Fruit fly (Drosophila melanogaster) whole organism, prepupa: ENCODE data around the gene CheB38b.
A peak's percentile ranks its signal among the peaks of the same experiment; 100 is the strongest.

Source experiments
- Blimp-1 ChIP-seq: fragments of 200-800 bp; sonication (Bioruptor generic); optimal IDR thresholded peaks from 3 replicates; lab custom pipeline; 2017; ENCODE audit warnings: missing biosample characterization, missing genetic modification characterization, mild to moderate bottlenecking, moderate library complexity, missing genetic modification reagents
- CG10669 ChIP-seq: fragments of 200-800 bp; sonication (Bioruptor generic); optimal IDR thresholded peaks from 3 replicates; lab custom pipeline; 2018; ENCODE audit warnings: missing biosample characterization, mild to moderate bottlenecking, missing genetic modification characterization, moderate library complexity
- CG11902 ChIP-seq: fragments of 200-800 bp; sonication (Bioruptor generic); optimal IDR thresholded peaks from 3 replicates; lab custom pipeline; 2016; ENCODE audit warnings: missing biosample characterization, missing genetic modification characterization
- CG15336 ChIP-seq: fragments of 200-800 bp; sonication (Bioruptor generic); IDR thresholded peaks from 2 replicates; pipeline ENCODE4 v1.3.6; 2022; ENCODE audit warnings: missing biosample characterization, missing genetic modification characterization
- CG1621 ChIP-seq: fragments of 200-800 bp; sonication (Bioruptor generic); optimal IDR thresholded peaks from 3 replicates; lab custom pipeline; 2018; ENCODE audit warnings: missing biosample characterization, mild to moderate bottlenecking, missing genetic modification characterization
- CG3032 ChIP-seq: fragments of 200-800 bp; optimal IDR thresholded peaks from 2 replicates; lab custom pipeline; 2019; ENCODE audit warnings: missing biosample characterization, mild to moderate bottlenecking, missing genetic modification characterization, moderate library complexity
- CG31627 ChIP-seq: fragments of 200-800 bp; sonication (Bioruptor generic); optimal IDR thresholded peaks from 3 replicates; lab custom pipeline; 2016; ENCODE audit warnings: missing biosample characterization, missing genetic modification characterization
- CG34406 ChIP-seq: fragments of 200-800 bp; sonication (Bioruptor generic); optimal IDR thresholded peaks from 3 replicates; lab custom pipeline; 2016; ENCODE audit warnings: missing biosample characterization, missing genetic modification characterization
- CG4318 ChIP-seq: fragments of 200-800 bp; sonication (Bioruptor generic); optimal IDR thresholded peaks from 3 replicates; lab custom pipeline; 2017; ENCODE audit warnings: missing biosample characterization, mild to moderate bottlenecking, missing genetic modification characterization
- CG6276 ChIP-seq: fragments of 200-800 bp; sonication (Bioruptor generic); optimal IDR thresholded peaks from 2 replicates; lab custom pipeline; 2017; ENCODE audit warnings: missing biosample characterization, mild to moderate bottlenecking, missing genetic modification characterization
- CG6792 ChIP-seq: fragments of 200-800 bp; sonication (Bioruptor generic); optimal IDR thresholded peaks from 3 replicates; lab custom pipeline; 2016; ENCODE audit warnings: missing biosample characterization, missing genetic modification characterization
- CG8119 ChIP-seq: fragments of 200-800 bp; sonication (Bioruptor generic); IDR thresholded peaks from 3 replicates; pipeline ENCODE4 v1.3.6; 2022; ENCODE audit warnings: missing biosample characterization, missing genetic modification characterization
- CG8319 ChIP-seq: fragments of 200-800 bp; sonication (Bioruptor generic); optimal IDR thresholded peaks from 3 replicates; lab custom pipeline; 2016; ENCODE audit warnings: missing biosample characterization, missing genetic modification characterization
- Eip75B ChIP-seq: fragments of 200-800 bp; sonication (Bioruptor generic); optimal IDR thresholded peaks from 3 replicates; lab custom pipeline; 2016; ENCODE audit warnings: missing biosample characterization, missing genetic modification characterization
- Eip78C ChIP-seq: fragments of 200-800 bp; sonication (Bioruptor generic); peaks from one replicate; lab custom pipeline; 2016; ENCODE audit warnings: missing biosample characterization, missing genetic modification characterization
- Ets21C ChIP-seq: fragments of 200-800 bp; sonication (Bioruptor generic); optimal IDR thresholded peaks from 3 replicates; lab custom pipeline; 2016; ENCODE audit warnings: missing biosample characterization, missing genetic modification characterization
- Ets96B ChIP-seq: fragments of 200-800 bp; optimal IDR thresholded peaks from 2 replicates; lab custom pipeline; 2019; ENCODE audit warnings: missing biosample characterization, mild to moderate bottlenecking, missing genetic modification characterization, moderate library complexity
- Gug ChIP-seq: fragments of 200-800 bp; sonication (Bioruptor generic); IDR thresholded peaks from 2 replicates; pipeline ENCODE4 v1.3.6; 2022; ENCODE audit warnings: missing biosample characterization, missing genetic modification characterization
- Hr38 ChIP-seq: sonication (Bioruptor generic); optimal IDR thresholded peaks from 2 replicates; lab custom pipeline; 2016; ENCODE audit warnings: missing biosample characterization, missing genetic modification characterization
- OdsH ChIP-seq: fragments of 200-800 bp; sonication (Bioruptor generic); optimal IDR thresholded peaks from 3 replicates; lab custom pipeline; 2016; ENCODE audit warnings: missing biosample characterization, missing genetic modification characterization
- Smox ChIP-seq: fragments of 200-800 bp; sonication (Bioruptor generic); optimal IDR thresholded peaks from 3 replicates; lab custom pipeline; 2016; ENCODE audit warnings: missing biosample characterization, missing genetic modification characterization
- Sox14 ChIP-seq: fragments of 200-800 bp; sonication (Bioruptor generic); optimal IDR thresholded peaks from 3 replicates; lab custom pipeline; 2016; ENCODE audit warnings: missing biosample characterization, missing genetic modification characterization
- Sox15 ChIP-seq: fragments of 200-800 bp; sonication (Bioruptor generic); optimal IDR thresholded peaks from 3 replicates; lab custom pipeline; 2016; ENCODE audit warnings: missing biosample characterization, missing genetic modification characterization
- achi ChIP-seq: fragments of 200-800 bp; sonication (Bioruptor generic); optimal IDR thresholded peaks from 3 replicates; lab custom pipeline; 2016; ENCODE audit warnings: missing biosample characterization, missing genetic modification characterization
- cyc ChIP-seq: fragments of 200-800 bp; sonication (Bioruptor generic); optimal IDR thresholded peaks from 3 replicates; lab custom pipeline; 2016; ENCODE audit warnings: missing biosample characterization, missing genetic modification characterization
- dac ChIP-seq: fragments of 200-800 bp; sonication (Bioruptor generic); optimal IDR thresholded peaks from 2 replicates; lab custom pipeline; 2017; ENCODE audit warnings: missing biosample characterization, mild to moderate bottlenecking, missing genetic modification characterization
- dsx ChIP-seq: fragments of 200-800 bp; optimal IDR thresholded peaks from 3 replicates; lab custom pipeline; 2019; ENCODE audit warnings: missing biosample characterization, mild to moderate bottlenecking, missing genetic modification characterization, moderate library complexity; ENCODE audit not compliant: poor library complexity, severe bottlenecking
- fd59A ChIP-seq: fragments of 200-800 bp; sonication (Bioruptor generic); optimal IDR thresholded peaks from 2 replicates; lab custom pipeline; 2017; ENCODE audit warnings: missing biosample characterization, mild to moderate bottlenecking, missing genetic modification characterization, missing genetic modification reagents
- fkh ChIP-seq: fragments of 200-800 bp; sonication (Bioruptor generic); optimal IDR thresholded peaks from 3 replicates; lab custom pipeline; 2017; ENCODE audit warnings: missing biosample characterization, mild to moderate bottlenecking, missing genetic modification characterization, moderate library complexity
- pdm3 ChIP-seq: fragments of 200-800 bp; sonication (Bioruptor generic); optimal IDR thresholded peaks from 3 replicates; lab custom pipeline; 2016; ENCODE audit warnings: missing biosample characterization, missing genetic modification characterization
- salr ChIP-seq, 2 experiments: fragments of 200-800 bp; sonication (Bioruptor generic); optimal IDR thresholded peaks; 3 replicates each; lab custom pipeline; 2016 to 2018; ENCODE audit warnings: missing biosample characterization in 2 of 2, missing genetic modification characterization in 2 of 2, mild to moderate bottlenecking in 1 of 2
- topi ChIP-seq: fragments of 200-800 bp; sonication (Bioruptor generic); optimal IDR thresholded peaks from 3 replicates; lab custom pipeline; 2016; ENCODE audit warnings: missing biosample characterization, missing genetic modification characterization

The CheB38b gene

DNA sequence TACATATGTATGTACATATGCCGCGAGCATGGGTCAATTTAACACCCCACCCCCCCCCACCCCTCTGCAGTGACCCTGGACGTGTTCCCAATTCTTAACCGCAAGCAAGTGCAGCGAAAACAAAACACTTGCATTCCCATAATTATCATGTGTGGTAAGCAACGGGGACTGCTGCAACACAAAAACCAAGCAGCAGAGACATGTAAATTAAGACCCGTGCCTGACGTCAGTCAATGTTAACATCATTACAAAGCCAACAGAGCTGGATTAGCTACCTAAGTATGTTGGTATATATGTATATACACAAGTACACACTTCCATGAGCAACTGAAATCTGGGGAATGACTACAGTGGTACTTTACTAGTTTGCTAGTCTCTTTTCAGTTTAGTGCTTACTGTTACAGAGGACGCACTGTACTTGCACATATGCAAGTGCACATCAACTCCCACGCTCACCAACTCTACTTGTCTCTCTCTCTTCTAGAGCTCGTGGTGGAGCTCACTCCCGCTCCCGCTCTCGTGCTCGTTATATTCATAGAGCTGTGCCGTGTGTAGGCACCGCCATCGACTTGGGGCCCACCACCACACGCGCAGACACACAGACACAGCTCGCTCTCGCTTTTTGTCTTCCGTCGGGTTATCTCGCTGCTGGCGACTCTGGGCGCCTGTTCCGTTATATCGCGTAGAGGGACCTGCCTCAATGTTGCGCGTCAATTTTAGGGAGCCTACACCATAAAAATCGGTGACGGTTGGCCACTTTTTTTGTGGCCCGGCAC, 4.4 kb upstream of the CheB38b start (continued):
- TF ChIP-seq CG6792 (GFP tag; lab: Kevin White, UChicago) (no peak), dsx (GFP tag; lab: Kevin White, UChicago) (peak; percentile 89), Sox14 (GFP tag; lab: Kevin White, UChicago) (no peak), Ets96B (no peak), topi (GFP tag; lab: Kevin White, UChicago) (no peak), salr (GFP tag; optimal IDR thresholded peaks at IDR 0.05; lab: Kevin White, UChicago) (no peak), CG4318 (GFP tag; lab: Kevin White, UChicago) (no peak), achi (GFP tag; lab: Kevin White, UChicago) (no peak), dac (GFP tag; lab: Kevin White, UChicago) (no peak), Gug (GFP tag; lab: Robert Waterston, UW) (peak; percentile 37; the same call in 1 of the 2 replicates), fkh (GFP tag; lab: Kevin White, UChicago) (no peak), CG11902 (GFP tag; lab: Kevin White, UChicago) (no peak)
- TF ChIP-seq, all 60 proteins: peak for 23

DNA sequence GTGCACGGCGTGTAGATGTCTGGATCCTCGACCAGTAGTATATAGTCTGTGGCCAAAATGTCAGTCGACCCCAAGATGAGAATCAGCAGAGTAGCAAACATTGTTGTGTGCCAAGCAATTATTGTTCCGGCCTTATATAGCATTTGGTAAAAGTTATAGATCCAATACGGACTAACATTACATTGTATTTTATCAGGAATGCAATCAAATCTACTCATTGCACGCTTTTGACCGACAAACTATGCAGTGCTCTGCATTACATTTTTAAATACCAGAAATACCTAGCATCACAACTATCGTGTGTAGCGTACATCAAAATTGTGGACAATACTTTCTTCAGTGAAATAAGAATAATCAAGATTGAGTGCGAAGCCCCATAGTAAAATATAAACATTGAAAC, 3.7 kb upstream of the CheB38b start, which contains the start of gene CheB38c:
TSS of gene CheB38c (minus strand) at position 101 of the 400 bp plus-strand sequence.
- TF ChIP-seq pdm3 (GFP tag; lab: Kevin White, UChicago): no peak
- TF ChIP-seq dsx (GFP tag; lab: Kevin White, UChicago): peak; percentile 35
- peak; percentile 19 for TF ChIP-seq Eip78C (GFP tag; lab: Kevin White, UChicago)
- no peak for TF ChIP-seq CG10669 (GFP tag; lab: Kevin White, UChicago)
- TF ChIP-seq, all 60 proteins: peak for 2

DNA sequence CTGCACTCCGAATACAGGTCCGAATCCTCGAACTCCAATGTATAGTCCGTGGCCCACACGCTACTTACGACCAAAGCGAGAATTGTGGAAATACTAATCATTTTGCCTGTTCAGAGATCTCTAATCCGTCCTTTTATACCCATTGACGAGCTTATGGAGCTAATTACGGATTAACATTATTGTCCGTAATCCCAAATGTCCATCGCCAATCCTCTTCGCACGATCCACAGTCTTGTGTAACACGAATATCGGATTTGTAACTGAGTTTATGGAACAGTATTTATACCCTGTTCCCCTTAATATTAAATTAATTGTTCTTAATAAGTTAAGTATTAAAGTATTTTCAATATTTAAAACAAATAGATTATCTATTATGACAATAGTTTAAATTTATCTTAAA, 1.4 kb upstream of the CheB38b start, which contains the start of gene CheB38a:
TSS of gene CheB38a (minus strand) at position 101 of the 400 bp plus-strand sequence.
- TF ChIP-seq cyc (GFP tag; lab: Kevin White, UChicago) (no peak), CG8119 (no peak), CG1621 (tag; lab: Kevin White, UChicago) (no peak), dsx (GFP tag; lab: Kevin White, UChicago) (no peak), fkh (GFP tag; lab: Kevin White, UChicago) (no peak), Blimp-1 (GFP tag; lab: Kevin White, UChicago) (no peak), Ets21C (GFP tag; lab: Kevin White, UChicago) (no peak), CG3032 (tag; lab: Kevin White, UChicago) (no peak)

dm6 chr2L:20816140-20816539, 930 bp downstream of the CheB38b start, which contains the start of gene CG33322:
TSS of gene CG33322 (minus strand) at chr2L:20816240.
- TF ChIP-seq CG4318 (GFP tag; lab: Kevin White, UChicago) (no peak), CG15336 (GFP tag; lab: Robert Waterston, UW) (no peak), CG8319 (GFP tag; lab: Kevin White, UChicago) (no peak), CG6276 (GFP tag; lab: Kevin White, UChicago) (no peak), salr (GFP tag; optimal IDR thresholded peaks at IDR 0.05; lab: Kevin White, UChicago) (no peak), Gug (GFP tag; lab: Robert Waterston, UW) (no peak), Eip75B (no peak), Ets96B (no peak), CG34406 (GFP tag; lab: Kevin White, UChicago) (no peak), CG31627 (no peak), Smox (GFP tag; lab: Kevin White, UChicago) (no peak), Sox15 (no peak), topi (GFP tag; lab: Kevin White, UChicago) (no peak), fd59A (GFP tag; lab: Kevin White, UChicago) (no peak), CG3032 (tag; lab: Kevin White, UChicago) (no peak), Hr38 (GFP tag; lab: Kevin White, UChicago) (no peak), OdsH (no peak), CG8119 (no peak), Eip78C (GFP tag; lab: Kevin White, UChicago) (no peak)
